Fruit fly (Drosophila melanogaster): ENCODE results near the gene CG7800.

CG7800 gene

dm6 chr3R:8243720-8244119, 26.0 kb downstream of the CG7800 start, which contains the start of the genes CG9636, CG18749 and CG33722 (continued):
- peak; percentile 81 for TF ChIP-seq CG13894 (tag; optimal IDR thresholded peaks at IDR 0.05)
- TF ChIP-seq Abd-B (GFP tag; optimal IDR thresholded peaks at IDR 0.05), result peak; percentile 84
- peak; percentile 21 for TF ChIP-seq CG7987 (GFP tag; optimal IDR thresholded peaks at IDR 0.05)
- peak; percentile 90 for TF ChIP-seq YL-1 (GFP tag; optimal IDR thresholded peaks at IDR 0.05)
- TF ChIP-seq lola (GFP tag; optimal IDR thresholded peaks at IDR 0.05), result peak in 1 of 3 experiments; percentile 71
- peak; percentile 10 for TF ChIP-seq CTCF (GFP tag; optimal IDR thresholded peaks at IDR 0.05)
- peak; percentile 35 for TF ChIP-seq salm (tag; optimal IDR thresholded peaks at IDR 0.05)
- peak; percentile 37; the same call in 1 of the 2 replicates for TF ChIP-seq sens-2 (GFP tag; IDR thresholded peaks at IDR 0.05)
- TF ChIP-seq dpn (GFP tag; optimal IDR thresholded peaks at IDR 0.05), result peak; percentile 46 to 72
- no peak for TF ChIP-seq CG10565 (GFP tag; optimal IDR thresholded peaks at IDR 0.05)
- TF ChIP-seq corto (GFP tag; optimal IDR thresholded peaks at IDR 0.05), result peak; percentile 81
- peak; percentile 74 for TF ChIP-seq CG12155 (GFP tag; optimal IDR thresholded peaks at IDR 0.05)
- peak; percentile 82 for TF ChIP-seq CG17829 (tag; optimal IDR thresholded peaks at IDR 0.05)
- TF ChIP-seq Fer2 (tag; optimal IDR thresholded peaks at IDR 0.05), result peak; percentile 35
- TF ChIP-seq E2f2 (GFP tag; IDR thresholded peaks at IDR 0.05), result peak; percentile 64
- TF ChIP-seq CG18262 (tag; optimal IDR thresholded peaks at IDR 0.05), result peak; percentile 76
- TF ChIP-seq CG31365 (tag; optimal IDR thresholded peaks at IDR 0.05), result peak; percentile 50
- no peak; the same call in 2 of the 3 replicates for TF ChIP-seq CG14050 (GFP tag; IDR thresholded peaks at IDR 0.05)
- TF ChIP-seq Drgx (GFP tag; IDR thresholded peaks at IDR 0.05), result no peak
- peak; percentile 50 for TF ChIP-seq CG17186 (GFP tag; optimal IDR thresholded peaks at IDR 0.05)
- TF ChIP-seq Gsc (GFP tag; IDR thresholded peaks at IDR 0.05), result no peak
- no peak for TF ChIP-seq pita (GFP tag; optimal IDR thresholded peaks at IDR 0.05)
- no peak for TF ChIP-seq Poxn (GFP tag; IDR thresholded peaks at IDR 0.05)
- TF ChIP-seq run (tag; optimal IDR thresholded peaks at IDR 0.05), result peak; percentile 3
- TF ChIP-seq CG4707 (GFP tag; optimal IDR thresholded peaks at IDR 0.05), result no peak
- TF ChIP-seq CG15479 (GFP tag; optimal IDR thresholded peaks at IDR 0.05), result no peak
- TF ChIP-seq CG6813 (GFP tag; optimal IDR thresholded peaks at IDR 0.05), result no peak
- TF ChIP-seq Doc3 (GFP tag; IDR thresholded peaks at IDR 0.05; ENCODE audit: partially characterized antibody), result peak; percentile 98
- TF ChIP-seq repo (GFP tag; optimal IDR thresholded peaks at IDR 0.05), result no peak
- no peak for TF ChIP-seq ftz-f1 (GFP tag; optimal IDR thresholded peaks at IDR 0.05)
- no peak for TF ChIP-seq CG11398 (GFP tag; optimal IDR thresholded peaks at IDR 0.05)
- peak; percentile 78 for TF ChIP-seq Xrp1 (GFP tag; IDR thresholded peaks at IDR 0.05)
- no peak for TF ChIP-seq wek (GFP tag; optimal IDR thresholded peaks at IDR 0.05)
- TF ChIP-seq insv (GFP tag; optimal IDR thresholded peaks at IDR 0.05), result peak in 1 of 2 experiments; percentile 16
- peak; percentile 13 for TF ChIP-seq Bteb2 (GFP tag; optimal IDR thresholded peaks at IDR 0.05)
- TF ChIP-seq CG7357 (GFP tag; IDR thresholded peaks at IDR 0.05), result peak; percentile 38; the same call in 1 of the 3 replicates
- peak; percentile 55 for TF ChIP-seq CG8281 (tag; optimal IDR thresholded peaks at IDR 0.05)
- TF ChIP-seq hkb (optimal IDR thresholded peaks at IDR 0.05), result no peak
- TF ChIP-seq hkb (GFP tag; IDR thresholded peaks at IDR 0.05), result peak; percentile 77
- TF ChIP-seq twi (tag; optimal IDR thresholded peaks at IDR 0.05), result peak; percentile 56
- peak in 1 of 2 experiments; percentile 38 for TF ChIP-seq crp (GFP tag; optimal IDR thresholded peaks at IDR 0.05)
- no peak for TF ChIP-seq CG5180 (GFP tag; optimal IDR thresholded peaks at IDR 0.05)
- TF ChIP-seq CHES-1-like (GFP tag; optimal IDR thresholded peaks at IDR 0.05), result peak; percentile 48
- TF ChIP-seq CG7963 (GFP tag; IDR thresholded peaks at IDR 0.05; ENCODE audit: partially characterized antibody), result peak; percentile 82
- TF ChIP-seq Mes4 (GFP tag; optimal IDR thresholded peaks at IDR 0.05), result no peak
- TF ChIP-seq wdn (GFP tag; IDR thresholded peaks at IDR 0.05), result no peak
- TF ChIP-seq CG9876 (GFP tag; optimal IDR thresholded peaks at IDR 0.05), result no peak
- peak; percentile 76 for TF ChIP-seq CG9727 (GFP tag; optimal IDR thresholded peaks at IDR 0.05)
- TF ChIP-seq eyg (GFP tag; optimal IDR thresholded peaks at IDR 0.05), result no peak
- no peak for TF ChIP-seq CG12071 (GFP tag; optimal IDR thresholded peaks at IDR 0.05)
- TF ChIP-seq phol (tag; optimal IDR thresholded peaks at IDR 0.05), result peak; percentile 73

Data from whole organism, embryonic.